Fruit fly (Drosophila melanogaster) whole organism, embryonic: Measurements from ENCODE around the gene Alg7.

Source experiments
- B-H1 ChIP-seq: fragments of 200-800 bp; sonication (Bioruptor generic); IDR thresholded peaks from 3 replicates; pipeline ENCODE4 v1.3.6; 2022; ENCODE audit warnings: missing biosample characterization, missing genetic modification characterization
- CG10267 ChIP-seq: fragments of 200-800 bp; sonication (Bioruptor generic); optimal IDR thresholded peaks from 2 replicates; lab custom pipeline; 2018; ENCODE audit warnings: missing biosample characterization, mild to moderate bottlenecking, missing genetic modification characterization, moderate library complexity
- CG10543 ChIP-seq: fragments of 200-800 bp; sonication (Bioruptor generic); optimal IDR thresholded peaks from 3 replicates; lab custom pipeline; 2017; ENCODE audit warnings: missing biosample characterization, mild to moderate bottlenecking, missing genetic modification characterization, moderate library complexity
- CG11093 ChIP-seq: fragments of 200-800 bp; sonication (Bioruptor generic); IDR thresholded peaks from 3 replicates; pipeline ENCODE4 v1.3.6; 2022; ENCODE audit warnings: missing biosample characterization, missing genetic modification characterization
- CG11247 ChIP-seq: fragments of 200-800 bp; sonication (Bioruptor generic); IDR thresholded peaks from 2 replicates; pipeline ENCODE4 v1.3.6; 2022; ENCODE audit warnings: missing biosample characterization, missing genetic modification characterization
- CG12071 ChIP-seq: fragments of 200-800 bp; sonication (Bioruptor generic); optimal IDR thresholded peaks from 3 replicates; lab custom pipeline; 2018; ENCODE audit warnings: missing biosample characterization, mild to moderate bottlenecking, missing genetic modification characterization
- CG12299 ChIP-seq: fragments of 200-800 bp; sonication (Bioruptor generic); optimal IDR thresholded peaks from 2 replicates; lab custom pipeline; 2018; ENCODE audit warnings: missing biosample characterization, mild to moderate bottlenecking, missing genetic modification characterization
- CG12659 ChIP-seq: fragments of 200-800 bp; sonication (Bioruptor generic); optimal IDR thresholded peaks from 3 replicates; lab custom pipeline; 2017; ENCODE audit warnings: mild to moderate bottlenecking, missing biosample characterization, missing genetic modification reagents, missing genetic modification characterization
- CG13123 ChIP-seq: fragments of 200-800 bp; sonication (Bioruptor generic); optimal IDR thresholded peaks from 2 replicates; lab custom pipeline; 2016; ENCODE audit warnings: missing biosample characterization, missing genetic modification characterization
- CG14014 ChIP-seq: fragments of 200-800 bp; sonication (Bioruptor generic); IDR thresholded peaks from 2 replicates; pipeline ENCODE4 v1.3.6; 2022; ENCODE audit warnings: missing biosample characterization, missing genetic modification characterization
- CG15073 ChIP-seq: fragments of 200-800 bp; sonication (Bioruptor generic); optimal IDR thresholded peaks from 2 replicates; lab custom pipeline; 2016; ENCODE audit warnings: missing biosample characterization, missing genetic modification characterization
- CG1603 ChIP-seq: fragments of 200-800 bp; sonication (Bioruptor generic); optimal IDR thresholded peaks from 2 replicates; lab custom pipeline; 2019; ENCODE audit warnings: missing biosample characterization, mild to moderate bottlenecking, missing genetic modification characterization, moderate library complexity
- CG16813 ChIP-seq: fragments of 200-800 bp; sonication (Bioruptor generic); IDR thresholded peaks from 3 replicates; pipeline ENCODE4 v1.3.6; 2022; ENCODE audit warnings: missing biosample characterization, missing genetic modification characterization; ENCODE audit not compliant: partially characterized antibody
- CG16815 ChIP-seq: fragments of 200-800 bp; sonication (Bioruptor generic); optimal IDR thresholded peaks from 3 replicates; lab custom pipeline; 2017; ENCODE audit warnings: missing biosample characterization, mild to moderate bottlenecking, missing genetic modification characterization
- CG16863 ChIP-seq: fragments of 200-800 bp; sonication (Bioruptor generic); optimal IDR thresholded peaks from 3 replicates; lab custom pipeline; 2016; ENCODE audit warnings: missing biosample characterization, missing genetic modification characterization
- CG34224 ChIP-seq: fragments of 200-800 bp; sonication (Bioruptor generic); IDR thresholded peaks from 3 replicates; pipeline ENCODE4 v1.3.6; 2022; ENCODE audit warnings: missing biosample characterization, missing genetic modification characterization; ENCODE audit not compliant: partially characterized antibody
- CG6791 ChIP-seq: fragments of 200-800 bp; sonication (Bioruptor generic); IDR thresholded peaks from 3 replicates; pipeline ENCODE4 v1.3.6; 2022; ENCODE audit warnings: missing biosample characterization, missing genetic modification characterization; ENCODE audit not compliant: partially characterized antibody
- CG7745 ChIP-seq: fragments of 200-800 bp; sonication (Bioruptor generic); optimal IDR thresholded peaks from 2 replicates; lab custom pipeline; 2018; ENCODE audit warnings: missing biosample characterization, mild to moderate bottlenecking, missing genetic modification characterization, moderate library complexity
- CG9437 ChIP-seq: fragments of 200-800 bp; sonication (Bioruptor generic); optimal IDR thresholded peaks from 2 replicates; lab custom pipeline; 2018; ENCODE audit warnings: missing biosample characterization, mild to moderate bottlenecking, missing genetic modification characterization
- CG9797 ChIP-seq: fragments of 200-800 bp; sonication (Bioruptor generic); optimal IDR thresholded peaks from 3 replicates; lab custom pipeline; 2018; ENCODE audit warnings: missing biosample characterization, mild to moderate bottlenecking, missing genetic modification characterization
- CG9876 ChIP-seq: fragments of 200-800 bp; sonication (Bioruptor generic); optimal IDR thresholded peaks from 2 replicates; lab custom pipeline; 2016; ENCODE audit warnings: missing biosample characterization, missing genetic modification characterization
- Dfd ChIP-seq, 2 experiments: fragments of >200 bp; optimal IDR thresholded peaks; 2 replicates each; lab custom pipeline; 2017; ENCODE audit warnings: missing biosample characterization in 2 of 2, missing genetic modification characterization in 2 of 2
- GATAe ChIP-seq: fragments of 200-800 bp; sonication (Bioruptor generic); conservative IDR thresholded peaks from 2 replicates; pipeline ENCODE4 v1.3.6; 2022; ENCODE audit warnings: missing biosample characterization, missing genetic modification characterization
- Gug ChIP-seq: fragments of 200-800 bp; sonication (Bioruptor generic); IDR thresholded peaks from 4 replicates; pipeline ENCODE4 v1.3.6; 2022; ENCODE audit warnings: missing biosample characterization, missing genetic modification characterization
- H2.0 ChIP-seq: fragments of 200-800 bp; sonication (Bioruptor generic); IDR thresholded peaks from 2 replicates; pipeline ENCODE4 v1.3.6; 2022; ENCODE audit warnings: missing biosample characterization, missing genetic modification characterization
- Hand ChIP-seq: fragments of 200-800 bp; sonication (Bioruptor generic); optimal IDR thresholded peaks from 2 replicates; lab custom pipeline; 2017; ENCODE audit warnings: mild to moderate bottlenecking, missing biosample characterization, missing genetic modification reagents, missing genetic modification characterization
- Nf-YC ChIP-seq: fragments of 200-800 bp; optimal IDR thresholded peaks from 3 replicates; lab custom pipeline; 2019; ENCODE audit warnings: missing biosample characterization, mild to moderate bottlenecking, missing genetic modification characterization, moderate library complexity
- Poxn ChIP-seq: fragments of 200-800 bp; sonication (Bioruptor generic); IDR thresholded peaks from 2 replicates; pipeline ENCODE4 v1.3.6; 2022; ENCODE audit warnings: missing biosample characterization, missing genetic modification characterization
- Sin3A ChIP-seq: fragments of >200 bp; optimal IDR thresholded peaks from 2 replicates; lab custom pipeline; 2018
- Ssrp ChIP-seq: fragments of 200-800 bp; sonication (Bioruptor generic); optimal IDR thresholded peaks from 2 replicates; lab custom pipeline; 2018; ENCODE audit warnings: missing biosample characterization, mild to moderate bottlenecking, missing genetic modification characterization, moderate library complexity
- YL-1 ChIP-seq: fragments of 200-800 bp; sonication (Bioruptor generic); optimal IDR thresholded peaks from 3 replicates; lab custom pipeline; 2017; ENCODE audit warnings: missing biosample characterization, mild to moderate bottlenecking, missing genetic modification characterization
- amos ChIP-seq: fragments of 200-800 bp; sonication (Bioruptor generic); IDR thresholded peaks from 2 replicates; pipeline ENCODE4 v1.3.6; 2022; ENCODE audit warnings: missing biosample characterization, missing genetic modification characterization; ENCODE audit not compliant: partially characterized antibody
- ash1 ChIP-seq: fragments of 200-800 bp; sonication (Bioruptor generic); optimal IDR thresholded peaks from 2 replicates; lab custom pipeline; 2018; ENCODE audit warnings: missing biosample characterization, mild to moderate bottlenecking, missing genetic modification characterization
- bcd ChIP-seq: fragments of 200-800 bp; sonication (Bioruptor generic); optimal IDR thresholded peaks from 2 replicates; lab custom pipeline; 2017; ENCODE audit warnings: missing biosample characterization, mild to moderate bottlenecking, missing genetic modification characterization
- corto ChIP-seq: fragments of 200-800 bp; sonication (Bioruptor generic); optimal IDR thresholded peaks from 2 replicates; lab custom pipeline; 2016; ENCODE audit warnings: missing biosample characterization, mild to moderate bottlenecking, missing genetic modification characterization, moderate library complexity
- gce ChIP-seq: fragments of 200-800 bp; sonication (Bioruptor generic); IDR thresholded peaks from 3 replicates; pipeline ENCODE4 v1.3.6; 2022; ENCODE audit warnings: missing biosample characterization, missing genetic modification characterization
- gcm ChIP-seq: fragments of 200-800 bp; sonication (Bioruptor generic); optimal IDR thresholded peaks from 2 replicates; lab custom pipeline; 2019; ENCODE audit warnings: missing biosample characterization, mild to moderate bottlenecking, missing genetic modification characterization, moderate library complexity
- inv ChIP-seq: fragments of 200-800 bp; sonication (Bioruptor generic); IDR thresholded peaks from 2 replicates; pipeline ENCODE4 v1.3.6; 2022; ENCODE audit warnings: missing biosample characterization, missing genetic modification characterization; ENCODE audit not compliant: partially characterized antibody
- kah ChIP-seq: fragments of 200-800 bp; sonication (Bioruptor generic); optimal IDR thresholded peaks from 2 replicates; lab custom pipeline; 2018; ENCODE audit warnings: missing biosample characterization, mild to moderate bottlenecking, missing genetic modification characterization
- ken ChIP-seq: fragments of 200-800 bp; sonication (Bioruptor generic); IDR thresholded peaks from 3 replicates; pipeline ENCODE4 v1.3.6; 2022; ENCODE audit warnings: missing biosample characterization, missing genetic modification characterization
- kni ChIP-seq: fragments of 200-800 bp; sonication (Bioruptor generic); optimal IDR thresholded peaks from 3 replicates; lab custom pipeline; 2017; ENCODE audit warnings: mild to moderate bottlenecking, missing biosample characterization, missing genetic modification reagents, missing genetic modification characterization
- nerfin-1 ChIP-seq: fragments of 200-800 bp; sonication (Bioruptor generic); optimal IDR thresholded peaks from 3 replicates; lab custom pipeline; 2019; ENCODE audit warnings: missing biosample characterization, mild to moderate bottlenecking, missing genetic modification characterization, moderate library complexity
- phol ChIP-seq: fragments of 200-800 bp; sonication (Bioruptor generic); optimal IDR thresholded peaks from 3 replicates; lab custom pipeline; 2018; ENCODE audit warnings: missing biosample characterization, mild to moderate bottlenecking, missing genetic modification characterization, moderate library complexity
- ro ChIP-seq: fragments of 200-800 bp; sonication (Bioruptor generic); IDR thresholded peaks from 2 replicates; pipeline ENCODE4 v1.3.6; 2022; ENCODE audit warnings: missing biosample characterization, missing genetic modification characterization
- sc ChIP-seq, 3 experiments: fragments of >200 bp in 2 of 3; fragments of 200-800 bp in 1 of 3; sonication (Bioruptor generic) in 1 of 3; optimal IDR thresholded peaks; 2 replicates in 2 of 3; 3 replicates in 1 of 3; lab custom pipeline; 2017; ENCODE audit warnings: mild to moderate bottlenecking in 1 of 3, missing biosample characterization in 1 of 3, missing genetic modification characterization in 1 of 3, missing genetic modification reagents in 1 of 3
- sd ChIP-seq: fragments of 200-800 bp; sonication (Bioruptor generic); optimal IDR thresholded peaks from 3 replicates; lab custom pipeline; 2018; ENCODE audit warnings: missing biosample characterization, mild to moderate bottlenecking, missing genetic modification characterization, moderate library complexity
- sens-2 ChIP-seq: fragments of 200-800 bp; sonication (Bioruptor generic); IDR thresholded peaks from 2 replicates; pipeline ENCODE4 v1.3.6; 2022; ENCODE audit warnings: missing biosample characterization, missing genetic modification characterization
- sisA ChIP-seq: fragments of 200-800 bp; sonication (Bioruptor generic); IDR thresholded peaks from 2 replicates; pipeline ENCODE4 v1.3.6; 2022; ENCODE audit warnings: missing biosample characterization, missing genetic modification characterization
- stwl ChIP-seq: fragments of 200-800 bp; sonication (Bioruptor generic); optimal IDR thresholded peaks from 3 replicates; lab custom pipeline; 2018; ENCODE audit warnings: missing biosample characterization, mild to moderate bottlenecking, missing genetic modification characterization, moderate library complexity
- tin ChIP-seq: fragments of 200-800 bp; sonication (Bioruptor generic); optimal IDR thresholded peaks from 3 replicates; lab custom pipeline; 2016; ENCODE audit warnings: missing biosample characterization, missing genetic modification characterization
- yki ChIP-seq: fragments of >200 bp; optimal IDR thresholded peaks from 3 replicates; lab custom pipeline; 2018

Alg7 gene

DNA sequence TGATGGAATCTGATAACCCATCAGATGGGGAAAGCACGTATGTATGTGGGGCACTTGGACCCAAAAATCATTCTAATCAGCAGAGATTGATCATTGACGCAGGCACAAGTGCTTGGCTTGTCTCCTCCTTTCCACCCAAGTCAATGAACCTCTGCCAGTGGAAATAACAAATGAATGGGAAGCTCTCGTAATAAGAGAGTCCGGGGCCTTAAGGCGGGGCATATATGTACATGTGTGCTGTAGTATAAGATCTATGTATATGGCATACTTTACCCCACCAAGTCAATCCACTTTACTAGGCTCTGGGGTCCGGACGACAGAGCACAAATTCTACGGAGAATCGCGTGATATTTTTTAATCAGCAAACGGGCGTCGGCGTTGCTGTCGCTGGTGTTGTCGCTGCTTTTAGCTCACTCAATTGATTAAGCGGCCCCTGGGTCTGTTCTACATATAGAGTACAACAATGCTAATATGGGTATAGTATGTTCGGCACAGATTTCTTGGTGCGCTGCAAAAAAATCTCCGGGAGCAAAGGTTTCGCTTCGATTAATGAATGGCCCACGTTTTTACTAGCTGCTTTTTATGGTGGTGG is 27.1 kb downstream of the Alg7 start (continued):
- TF ChIP-seq CG9797 (GFP tag; lab: Kevin White, UChicago): no peak
- no peak for TF ChIP-seq CG6791 (GFP tag; lab: Robert Waterston, UW)
- no peak for TF ChIP-seq amos (GFP tag; lab: Robert Waterston, UW)
- TF ChIP-seq GATAe (GFP tag; lab: Robert Waterston, UW): no peak
- TF ChIP-seq CG9876 (GFP tag; lab: Kevin White, UChicago): no peak
- no peak for TF ChIP-seq CG15073 (GFP tag; lab: Kevin White, UChicago)
- no peak for TF ChIP-seq CG16863
- no peak for TF ChIP-seq ro (GFP tag; lab: Robert Waterston, UW)
- no peak for TF ChIP-seq Ssrp (tag; lab: Kevin White, UChicago)
- no peak for TF ChIP-seq Hand (GFP tag; lab: Kevin White, UChicago)
- TF ChIP-seq CG12071 (GFP tag; lab: Kevin White, UChicago): no peak
- TF ChIP-seq CG7745 (tag; lab: Kevin White, UChicago): no peak
- no peak for TF ChIP-seq kni (GFP tag; lab: Kevin White, UChicago)
- TF ChIP-seq gce (GFP tag; lab: Robert Waterston, UW): no peak
- no peak for TF ChIP-seq bcd (GFP tag; lab: Kevin White, UChicago)
- TF ChIP-seq Dfd (GFP tag; optimal IDR thresholded peaks at IDR 0.05; lab: Kevin White, UChicago): no peak
- no peak for TF ChIP-seq CG9437 (GFP tag; lab: Kevin White, UChicago)
- TF ChIP-seq tin (GFP tag; lab: Kevin White, UChicago): no peak
- peak; percentile 95 for TF ChIP-seq CG10543
- no peak for TF ChIP-seq H2.0
- no peak for TF ChIP-seq Gug
- TF ChIP-seq gcm (GFP tag; lab: Kevin White, UChicago): no peak
- TF ChIP-seq CG11247 (GFP tag; lab: Robert Waterston, UW): no peak
- TF ChIP-seq ash1: no peak
- no peak for TF ChIP-seq ken (GFP tag; lab: Robert Waterston, UW)
- no peak for TF ChIP-seq CG16813
- no peak for TF ChIP-seq yki (lab: Kevin White, UChicago)
- TF ChIP-seq sc (optimal IDR thresholded peaks at IDR 0.05; lab: Kevin White, UChicago): no peak
- no peak for TF ChIP-seq sc (GFP tag; optimal IDR thresholded peaks at IDR 0.05; lab: Kevin White, UChicago)
- no peak for TF ChIP-seq Nf-YC (tag; lab: Kevin White, UChicago)
- no peak for TF ChIP-seq CG14014 (GFP tag; lab: Robert Waterston, UW)
- no peak for TF ChIP-seq sens-2 (GFP tag; lab: Robert Waterston, UW)
- TF ChIP-seq CG1603 (tag; lab: Kevin White, UChicago): no peak
- TF ChIP-seq inv (GFP tag; lab: Robert Waterston, UW): no peak
- no peak for TF ChIP-seq CG34224
- no peak for TF ChIP-seq B-H1
- TF ChIP-seq corto: no peak
- no peak for TF ChIP-seq CG12659 (GFP tag; lab: Kevin White, UChicago)
- TF ChIP-seq CG10267: no peak
- TF ChIP-seq sisA (GFP tag; lab: Robert Waterston, UW): no peak
- TF ChIP-seq CG12299 (tag; lab: Kevin White, UChicago): no peak
- TF ChIP-seq CG13123: no peak
- TF ChIP-seq nerfin-1 (tag; lab: Kevin White, UChicago): no peak
- TF ChIP-seq phol: no peak
- peak; percentile 81 for TF ChIP-seq sd
- no peak for TF ChIP-seq YL-1 (GFP tag; lab: Kevin White, UChicago)
- TF ChIP-seq CG16815 (GFP tag; lab: Kevin White, UChicago): no peak
- TF ChIP-seq Poxn (GFP tag; lab: Robert Waterston, UW): no peak
- no peak for TF ChIP-seq kah (GFP tag; lab: Kevin White, UChicago)
- no peak for TF ChIP-seq stwl (tag; lab: Kevin White, UChicago)
- TF ChIP-seq Sin3A (lab: Kevin White, UChicago): no peak
- TF ChIP-seq CG11093 (GFP tag; lab: Robert Waterston, UW): no peak
